Fruit fly (Drosophila melanogaster) whole organism, prepupa: ENCODE results near the gene CG11977.

Experiments used
- Blimp-1 ChIP-seq: fragments of 200-800 bp; sonication (Bioruptor generic); optimal IDR thresholded peaks from 3 replicates; lab custom pipeline; 2017; ENCODE audit warnings: missing biosample characterization, missing genetic modification characterization, mild to moderate bottlenecking, moderate library complexity, missing genetic modification reagents
- CG10631 ChIP-seq: fragments of 200-800 bp; sonication (Bioruptor generic); optimal IDR thresholded peaks from 2 replicates; lab custom pipeline; 2016; ENCODE audit warnings: missing biosample characterization, missing genetic modification characterization
- CG11902 ChIP-seq: fragments of 200-800 bp; sonication (Bioruptor generic); optimal IDR thresholded peaks from 3 replicates; lab custom pipeline; 2016; ENCODE audit warnings: missing biosample characterization, missing genetic modification characterization
- CG15336 ChIP-seq: fragments of 200-800 bp; sonication (Bioruptor generic); IDR thresholded peaks from 2 replicates; pipeline ENCODE4 v1.3.6; 2022; ENCODE audit warnings: missing biosample characterization, missing genetic modification characterization
- CG1621 ChIP-seq: fragments of 200-800 bp; sonication (Bioruptor generic); optimal IDR thresholded peaks from 3 replicates; lab custom pipeline; 2018; ENCODE audit warnings: missing biosample characterization, mild to moderate bottlenecking, missing genetic modification characterization
- CG16779 ChIP-seq: fragments of 200-800 bp; sonication (Bioruptor generic); optimal IDR thresholded peaks from 3 replicates; lab custom pipeline; 2017; ENCODE audit warnings: missing biosample characterization, mild to moderate bottlenecking, missing genetic modification characterization
- CG3032 ChIP-seq: fragments of 200-800 bp; optimal IDR thresholded peaks from 2 replicates; lab custom pipeline; 2019; ENCODE audit warnings: missing biosample characterization, mild to moderate bottlenecking, missing genetic modification characterization, moderate library complexity
- CG31627 ChIP-seq: fragments of 200-800 bp; sonication (Bioruptor generic); optimal IDR thresholded peaks from 3 replicates; lab custom pipeline; 2016; ENCODE audit warnings: missing biosample characterization, missing genetic modification characterization
- CG4318 ChIP-seq: fragments of 200-800 bp; sonication (Bioruptor generic); optimal IDR thresholded peaks from 3 replicates; lab custom pipeline; 2017; ENCODE audit warnings: missing biosample characterization, mild to moderate bottlenecking, missing genetic modification characterization
- CG6792 ChIP-seq: fragments of 200-800 bp; sonication (Bioruptor generic); optimal IDR thresholded peaks from 3 replicates; lab custom pipeline; 2016; ENCODE audit warnings: missing biosample characterization, missing genetic modification characterization
- CG9139 ChIP-seq: fragments of 200-800 bp; sonication (Bioruptor generic); optimal IDR thresholded peaks from 3 replicates; lab custom pipeline; 2017; ENCODE audit warnings: missing biosample characterization, mild to moderate bottlenecking, missing genetic modification characterization
- Eip75B ChIP-seq: fragments of 200-800 bp; sonication (Bioruptor generic); optimal IDR thresholded peaks from 3 replicates; lab custom pipeline; 2016; ENCODE audit warnings: missing biosample characterization, missing genetic modification characterization
- Eip78C ChIP-seq: fragments of 200-800 bp; sonication (Bioruptor generic); peaks from one replicate; lab custom pipeline; 2016; ENCODE audit warnings: missing biosample characterization, missing genetic modification characterization
- Hr38 ChIP-seq: sonication (Bioruptor generic); optimal IDR thresholded peaks from 2 replicates; lab custom pipeline; 2016; ENCODE audit warnings: missing biosample characterization, missing genetic modification characterization
- Hr39 ChIP-seq: fragments of 200-800 bp; sonication (Bioruptor generic); optimal IDR thresholded peaks from 2 replicates; lab custom pipeline; 2016; ENCODE audit warnings: missing biosample characterization, missing genetic modification characterization
- OdsH ChIP-seq: fragments of 200-800 bp; sonication (Bioruptor generic); optimal IDR thresholded peaks from 3 replicates; lab custom pipeline; 2016; ENCODE audit warnings: missing biosample characterization, missing genetic modification characterization
- Sox102F ChIP-seq: fragments of 200-800 bp; sonication (Bioruptor generic); optimal IDR thresholded peaks from 2 replicates; lab custom pipeline; 2016; ENCODE audit warnings: missing biosample characterization, mild to moderate bottlenecking, missing genetic modification characterization
- Sox14 ChIP-seq: fragments of 200-800 bp; sonication (Bioruptor generic); optimal IDR thresholded peaks from 3 replicates; lab custom pipeline; 2016; ENCODE audit warnings: missing biosample characterization, missing genetic modification characterization
- achi ChIP-seq: fragments of 200-800 bp; sonication (Bioruptor generic); optimal IDR thresholded peaks from 3 replicates; lab custom pipeline; 2016; ENCODE audit warnings: missing biosample characterization, missing genetic modification characterization
- cyc ChIP-seq: fragments of 200-800 bp; sonication (Bioruptor generic); optimal IDR thresholded peaks from 3 replicates; lab custom pipeline; 2016; ENCODE audit warnings: missing biosample characterization, missing genetic modification characterization
- eg ChIP-seq: fragments of 200-800 bp; sonication (Bioruptor generic); IDR thresholded peaks from 3 replicates; pipeline ENCODE4 v1.3.6; 2022; ENCODE audit warnings: missing biosample characterization, missing genetic modification characterization
- esn ChIP-seq: fragments of 200-800 bp; sonication (Bioruptor generic); optimal IDR thresholded peaks from 2 replicates; lab custom pipeline; 2016; ENCODE audit warnings: missing biosample characterization, mild to moderate bottlenecking, missing genetic modification characterization, moderate library complexity
- fkh ChIP-seq: fragments of 200-800 bp; sonication (Bioruptor generic); optimal IDR thresholded peaks from 3 replicates; lab custom pipeline; 2017; ENCODE audit warnings: missing biosample characterization, mild to moderate bottlenecking, missing genetic modification characterization, moderate library complexity
- lz ChIP-seq: fragments of 200-800 bp; sonication (Bioruptor generic); optimal IDR thresholded peaks from 3 replicates; lab custom pipeline; 2016; ENCODE audit warnings: missing biosample characterization, missing genetic modification characterization
- net ChIP-seq: fragments of 200-800 bp; sonication (Bioruptor generic); optimal IDR thresholded peaks from 3 replicates; lab custom pipeline; 2016; ENCODE audit warnings: missing biosample characterization, missing genetic modification characterization
- spab ChIP-seq: fragments of 200-800 bp; sonication (Bioruptor generic); optimal IDR thresholded peaks from 2 replicates; lab custom pipeline; 2017; ENCODE audit warnings: missing biosample characterization, mild to moderate bottlenecking, missing genetic modification characterization, missing genetic modification reagents
- svp ChIP-seq: fragments of 200-800 bp; sonication (Bioruptor generic); peaks from one replicate; lab custom pipeline; 2016; ENCODE audit warnings: missing biosample characterization, missing genetic modification characterization
- topi ChIP-seq: fragments of 200-800 bp; sonication (Bioruptor generic); optimal IDR thresholded peaks from 3 replicates; lab custom pipeline; 2016; ENCODE audit warnings: missing biosample characterization, missing genetic modification characterization
- vri ChIP-seq: fragments of 200-800 bp; sonication (Bioruptor generic); optimal IDR thresholded peaks from 3 replicates; lab custom pipeline; 2016; ENCODE audit warnings: missing biosample characterization, mild to moderate bottlenecking, missing genetic modification characterization

CG11977 gene

dm6 chr3R:9038652-9039051 lies 41.2 kb downstream of the CG11977 start, which contains the start of gene hyx (continued):
- TF ChIP-seq esn = peak; percentile 54
- no peak for TF ChIP-seq Hr38 (GFP tag; lab: Kevin White, UChicago)
- peak; percentile 33; the same call in 2 of the 3 replicates for TF ChIP-seq eg
- TF ChIP-seq CG11902 (GFP tag; lab: Kevin White, UChicago) = no peak
- no peak for TF ChIP-seq spab (GFP tag; lab: Kevin White, UChicago)
- no peak for TF ChIP-seq Sox102F (GFP tag; lab: Kevin White, UChicago)
- no peak for TF ChIP-seq CG4318 (GFP tag; lab: Kevin White, UChicago)
- peak; percentile 40 for TF ChIP-seq topi (GFP tag; lab: Kevin White, UChicago)
- TF ChIP-seq svp (GFP tag; lab: Kevin White, UChicago) = peak; percentile 96
- peak; percentile 30 for TF ChIP-seq Sox14 (GFP tag; lab: Kevin White, UChicago)
- no peak for TF ChIP-seq CG6792 (GFP tag; lab: Kevin White, UChicago)
- TF ChIP-seq cyc (GFP tag; lab: Kevin White, UChicago) = peak; percentile 27
- TF ChIP-seq fkh = no peak
- no peak for TF ChIP-seq Blimp-1 (GFP tag; lab: Kevin White, UChicago)

DNA sequence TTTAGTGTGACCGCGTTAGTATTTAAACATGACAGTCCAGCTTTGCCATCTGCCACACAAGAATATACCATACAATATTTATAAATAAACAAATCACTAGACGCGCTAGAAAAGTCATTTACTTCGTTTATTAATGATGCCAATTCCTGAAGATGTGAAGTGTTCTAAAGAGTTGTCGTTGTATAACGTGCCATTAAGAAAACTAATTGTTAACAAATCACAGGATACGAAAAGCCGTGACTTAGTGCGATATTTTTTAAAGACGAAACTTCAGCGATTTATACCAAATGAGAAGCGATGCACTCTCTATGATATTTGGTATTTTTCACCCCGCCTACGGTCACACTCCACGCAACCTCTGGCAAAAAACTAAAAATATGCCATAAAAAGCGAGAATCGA lies 42.0 kb downstream of the CG11977 start, which contains the start of gene neur:
TSS of gene neur (minus strand) at position 24 of the 400 bp plus-strand sequence.
- TF ChIP-seq svp (GFP tag; lab: Kevin White, UChicago) (peak; percentile 85), esn (peak; percentile 36), Hr39 (GFP tag; lab: Kevin White, UChicago) (peak; percentile 25), OdsH (GFP tag; lab: Kevin White, UChicago) (no peak), CG6792 (GFP tag; lab: Kevin White, UChicago) (peak; percentile 6), fkh (peak; percentile 64), CG15336 (GFP tag; lab: Robert Waterston, UW) (no peak), Sox14 (GFP tag; lab: Kevin White, UChicago) (peak; percentile 18), cyc (GFP tag; lab: Kevin White, UChicago) (peak; percentile 26), Hr38 (GFP tag; lab: Kevin White, UChicago) (no peak), CG16779 (no peak), vri (GFP tag; lab: Kevin White, UChicago) (peak; percentile 28), CG9139 (GFP tag; lab: Kevin White, UChicago) (no peak), CG10631 (GFP tag; lab: Kevin White, UChicago) (no peak), Eip75B (GFP tag; lab: Kevin White, UChicago) (peak; percentile 16), CG3032 (peak; percentile 14), achi (GFP tag; lab: Kevin White, UChicago) (peak; percentile 82), lz (GFP tag; lab: Kevin White, UChicago) (peak; percentile 41), Eip78C (GFP tag; lab: Kevin White, UChicago) (peak; percentile 80), topi (GFP tag; lab: Kevin White, UChicago) (peak; percentile 39), CG31627 (GFP tag; lab: Kevin White, UChicago) (peak; percentile 25)
- TF ChIP-seq, all 60 proteins: peak for 15

dm6 chr3R:9043610-9044009 lies 46.1 kb downstream of the CG11977 start:
- TF ChIP-seq svp (GFP tag; lab: Kevin White, UChicago) = peak; percentile 91
- no peak for TF ChIP-seq CG1621
- peak; percentile 99 for TF ChIP-seq vri (GFP tag; lab: Kevin White, UChicago)
- peak; percentile 1 for TF ChIP-seq fkh

dm6 chr3R:9045733-9046132 lies 48.2 kb downstream of the CG11977 start:
- TF ChIP-seq svp (GFP tag; lab: Kevin White, UChicago) = peak; percentile 91
- TF ChIP-seq topi (GFP tag; lab: Kevin White, UChicago) = no peak

DNA sequence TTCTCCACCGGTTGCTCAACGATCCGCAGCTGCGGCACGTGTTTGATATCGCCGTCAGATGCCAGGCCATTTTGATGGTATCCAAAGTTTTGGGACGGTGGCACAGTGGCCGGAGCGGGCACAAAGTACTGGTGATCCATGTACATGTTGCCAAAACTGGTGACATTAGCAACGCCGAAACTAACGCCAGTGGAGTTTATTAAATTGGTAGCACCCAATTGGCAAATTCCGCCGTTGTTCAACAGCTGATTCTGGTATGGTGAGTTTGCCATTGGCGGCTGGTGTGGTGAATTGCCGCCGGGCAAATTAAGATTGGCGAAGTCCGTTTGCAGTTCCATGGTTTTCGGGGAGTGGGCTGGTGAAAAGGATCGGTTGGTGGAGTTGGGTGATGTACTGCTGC lies 49.5 kb downstream of the CG11977 start:
- TF ChIP-seq spab (GFP tag; lab: Kevin White, UChicago) (no peak), Eip78C (GFP tag; lab: Kevin White, UChicago) (peak; percentile 72), OdsH (GFP tag; lab: Kevin White, UChicago) (no peak), esn (no peak), net (GFP tag; lab: Kevin White, UChicago) (no peak)
